Worm (Caenorhabditis elegans) whole organism, L3 larva: Measurements from ENCODE around the gene C29A12.1.

Experiments
- ZK546.5 ChIP-seq: sonication (generic microtip); optimal IDR thresholded peaks from 2 replicates; lab custom pipeline; 2017; ENCODE audit warnings: missing biosample characterization, missing genetic modification characterization
- aly-2 ChIP-seq: fragments of 150-350 bp; optimal IDR thresholded peaks from 2 replicates; lab custom pipeline; 2014; ENCODE audit warnings: missing biosample characterization, missing genetic modification characterization
- ama-1 ChIP-seq: fragments of 150-350 bp; optimal IDR thresholded peaks from 2 replicates; lab custom pipeline; 2018
- ceh-16 ChIP-seq: sonication (generic microtip); optimal IDR thresholded peaks from 2 replicates; lab custom pipeline; 2017; ENCODE audit warnings: missing biosample characterization, missing genetic modification characterization
- ceh-28 ChIP-seq: fragments of 150-350 bp; optimal IDR thresholded peaks from 2 replicates; lab custom pipeline; 2014; ENCODE audit warnings: missing biosample characterization, missing genetic modification reagents, missing genetic modification characterization
- daf-12 ChIP-seq: fragments of 150-350 bp; optimal IDR thresholded peaks from 2 replicates; lab custom pipeline; 2014; ENCODE audit warnings: missing biosample characterization, missing genetic modification reagents, missing genetic modification characterization
- egl-27 ChIP-seq: sonication (generic microtip); optimal IDR thresholded peaks from 4 replicates; lab custom pipeline; 2017; ENCODE audit warnings: missing biosample characterization, missing genetic modification reagents, missing genetic modification characterization
- egl-5 ChIP-seq: fragments of 150-350 bp; optimal IDR thresholded peaks from 2 replicates; lab custom pipeline; 2017; ENCODE audit warnings: missing biosample characterization, missing genetic modification reagents, missing genetic modification characterization, inconsistent platforms
- elt-1 ChIP-seq: fragments of 150-350 bp; optimal IDR thresholded peaks from 2 replicates; lab custom pipeline; 2014; ENCODE audit warnings: missing biosample characterization, missing genetic modification characterization
- elt-2 ChIP-seq: sonication (generic microtip); optimal IDR thresholded peaks from 2 replicates; lab custom pipeline; 2016; ENCODE audit warnings: missing genetic modification reagents, mild to moderate bottlenecking, missing genetic modification characterization, missing compliant biosample characterization
- elt-3 ChIP-seq, 3 experiments: fragments of 150-350 bp in 1 of 3; sonication (generic microtip) in 2 of 3; optimal IDR thresholded peaks; 2 replicates in 2 of 3; 4 replicates in 1 of 3; lab custom pipeline; 2014 to 2017; ENCODE audit warnings: missing biosample characterization in 3 of 3, missing genetic modification characterization in 3 of 3
- eor-1 ChIP-seq, 2 experiments: fragments of 150-350 bp; optimal IDR thresholded peaks; 2 replicates each; lab custom pipeline; 2014 to 2018; ENCODE audit warnings: missing biosample characterization in 2 of 2, missing genetic modification characterization in 2 of 2
- fkh-10 ChIP-seq: sonication (generic microtip); optimal IDR thresholded peaks from 2 replicates; lab custom pipeline; 2017; ENCODE audit warnings: missing biosample characterization, missing genetic modification reagents, missing genetic modification characterization
- fkh-2 ChIP-seq: fragments of 150-350 bp; optimal IDR thresholded peaks from 2 replicates; lab custom pipeline; 2014; ENCODE audit warnings: missing biosample characterization, missing genetic modification reagents, missing genetic modification characterization
- fos-1 ChIP-seq: fragments of 150-350 bp; optimal IDR thresholded peaks from 2 replicates; lab custom pipeline; 2014; ENCODE audit warnings: missing biosample characterization, missing genetic modification characterization
- jun-1 ChIP-seq: fragments of 150-350 bp; optimal IDR thresholded peaks from 2 replicates; lab custom pipeline; 2014; ENCODE audit warnings: missing biosample characterization, missing genetic modification reagents, missing genetic modification characterization
- lin-39 ChIP-seq: fragments of 150-350 bp; optimal IDR thresholded peaks from 2 replicates; lab custom pipeline; 2018; ENCODE audit warnings: missing biosample characterization, missing genetic modification reagents, missing genetic modification characterization
- nfya-1 ChIP-seq: sonication (generic microtip); optimal IDR thresholded peaks from 2 replicates; lab custom pipeline; 2017; ENCODE audit warnings: missing genetic modification characterization, mild to moderate bottlenecking, missing compliant biosample characterization, antibody characterized with exemption, moderate library complexity; ENCODE audit not compliant: insufficient read depth
- nhr-11 ChIP-seq: fragments of 150-350 bp; optimal IDR thresholded peaks from 2 replicates; lab custom pipeline; 2014; ENCODE audit warnings: missing biosample characterization, missing genetic modification characterization
- nhr-12 ChIP-seq: fragments of 150-350 bp; optimal IDR thresholded peaks from 2 replicates; lab custom pipeline; 2014; ENCODE audit warnings: missing biosample characterization, missing genetic modification characterization
- nhr-23 ChIP-seq: fragments of 150-350 bp; optimal IDR thresholded peaks from 2 replicates; lab custom pipeline; 2014; ENCODE audit warnings: missing biosample characterization, missing genetic modification reagents, missing genetic modification characterization
- nhr-237 ChIP-seq: fragments of 150-350 bp; optimal IDR thresholded peaks from 2 replicates; lab custom pipeline; 2014; ENCODE audit warnings: missing biosample characterization, missing genetic modification characterization
- nhr-25 ChIP-seq: sonication (generic microtip); optimal IDR thresholded peaks from 2 replicates; lab custom pipeline; 2017; ENCODE audit warnings: missing biosample characterization, missing genetic modification characterization
- nhr-67 ChIP-seq: fragments of 150-350 bp; optimal IDR thresholded peaks from 2 replicates; lab custom pipeline; 2014; ENCODE audit warnings: missing biosample characterization, missing genetic modification characterization
- nhr-76 ChIP-seq: fragments of 150-350 bp; sonication (generic microtip); optimal IDR thresholded peaks from 5 replicates; lab custom pipeline; 2014; ENCODE audit warnings: missing biosample characterization, missing genetic modification characterization
- pha-4 ChIP-seq: fragments of 150-350 bp; optimal IDR thresholded peaks from 2 replicates; lab custom pipeline; 2014; ENCODE audit warnings: missing biosample characterization, missing genetic modification reagents, missing genetic modification characterization
- pqm-1 ChIP-seq: fragments of 150-350 bp; optimal IDR thresholded peaks from 2 replicates; lab custom pipeline; 2017; ENCODE audit warnings: missing biosample characterization, missing genetic modification characterization, inconsistent platforms
- sea-2 ChIP-seq: fragments of 150-350 bp; sonication (generic microtip); optimal IDR thresholded peaks from 4 replicates; lab custom pipeline; 2014; ENCODE audit warnings: missing biosample characterization, missing genetic modification reagents, missing genetic modification characterization
- skn-1 ChIP-seq: fragments of 150-350 bp; optimal IDR thresholded peaks from 2 replicates; lab custom pipeline; 2014; ENCODE audit warnings: missing biosample characterization, missing genetic modification characterization
- snpc-4 ChIP-seq: fragments of 150-350 bp; optimal IDR thresholded peaks from 2 replicates; lab custom pipeline; 2014; ENCODE audit warnings: missing biosample characterization, missing genetic modification characterization
- unc-39 ChIP-seq: sonication (generic microtip); optimal IDR thresholded peaks from 4 replicates; lab custom pipeline; 2017; ENCODE audit warnings: missing biosample characterization, missing genetic modification characterization
- unc-62 ChIP-seq: fragments of 150-350 bp; sonication (generic microtip); optimal IDR thresholded peaks from 4 replicates; lab custom pipeline; 2014; ENCODE audit warnings: missing biosample characterization, missing genetic modification reagents, missing genetic modification characterization
- zag-1 ChIP-seq: fragments of 150-350 bp; optimal IDR thresholded peaks from 2 replicates; lab custom pipeline; 2014; ENCODE audit warnings: missing biosample characterization, missing genetic modification characterization

C29A12.1 gene

DNA sequence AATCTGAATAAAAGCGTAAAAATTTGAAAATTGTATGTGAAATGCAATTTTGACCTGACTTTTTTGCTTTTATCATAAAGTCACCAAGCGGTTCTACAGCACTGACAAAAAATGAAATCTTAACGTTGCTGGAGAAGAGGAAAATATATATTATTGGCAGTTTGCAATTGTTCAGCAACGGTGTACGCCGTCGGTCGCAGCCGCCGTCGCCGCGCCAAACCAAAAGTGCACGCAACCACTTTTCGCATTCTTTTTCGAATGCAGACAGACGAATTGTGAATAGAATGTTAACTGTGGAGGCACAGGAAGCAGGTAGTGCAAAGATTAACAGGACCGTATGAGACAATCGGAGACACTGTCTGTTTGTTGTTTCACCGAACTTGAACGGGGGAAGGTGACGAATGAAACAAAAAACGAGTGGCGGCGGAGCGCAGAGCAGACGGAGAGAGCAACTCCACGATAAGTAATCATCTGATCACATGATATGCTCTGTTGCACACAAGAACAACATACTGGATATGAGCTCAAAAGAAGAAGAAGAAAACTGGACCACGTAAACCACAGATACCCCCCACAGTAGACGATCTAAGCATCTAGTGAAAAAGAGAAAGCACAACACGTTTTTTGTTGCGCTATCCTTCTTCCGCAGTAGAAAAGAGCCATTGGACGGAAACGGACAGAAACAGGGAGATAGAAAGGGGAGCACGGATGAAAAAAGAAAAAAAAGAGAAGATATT lies 43.8 kb upstream of the C29A12.1 start:
- TF ChIP-seq fkh-2 (tag; lab: Kevin White, UChicago) (no peak), nfya-1 (tag; lab: Kevin White, UChicago) (peak; percentile 15), pqm-1 (tag; lab: Kevin White, UChicago) (peak; percentile 58), elt-2 (tag; lab: Kevin White, UChicago) (peak; percentile 42), jun-1 (tag; lab: Kevin White, UChicago) (peak; percentile 10), nhr-25 (tag; lab: Kevin White, UChicago) (peak; percentile 10), lin-39 (tag; lab: Kevin White, UChicago) (peak; percentile 49), ama-1 (lab: Kevin White, UChicago) (peak; percentile 47), nhr-11 (peak; percentile 64), pha-4 (tag; lab: Kevin White, UChicago) (peak; percentile 78), fkh-10 (peak; percentile 23), aly-2 (no peak), eor-1 (tag; optimal IDR thresholded peaks at IDR 0.05; lab: Kevin White, UChicago) (no peak)

DNA sequence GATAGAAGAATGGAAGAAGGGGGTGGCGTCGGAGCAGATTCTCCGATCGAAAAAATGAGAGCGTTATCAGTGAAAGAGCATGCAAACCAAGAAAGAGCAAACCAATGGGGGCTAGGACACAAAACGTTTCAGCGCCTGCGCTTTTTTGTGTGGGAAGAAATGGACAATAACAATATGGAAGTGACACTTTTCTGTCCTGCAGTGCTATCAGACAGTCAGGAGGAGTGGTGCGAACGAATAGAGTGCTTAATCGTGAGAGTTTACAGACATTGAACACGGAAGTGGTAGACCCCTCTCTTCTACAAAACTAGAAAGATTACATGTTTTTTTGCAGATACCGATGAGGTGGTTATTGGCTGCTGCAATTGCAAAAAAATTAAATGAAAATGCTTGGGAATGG lies 42.1 kb upstream of the C29A12.1 start:
- no peak for TF ChIP-seq ceh-28 (tag; lab: Kevin White, UChicago)
- peak; percentile 94 for TF ChIP-seq pqm-1 (tag; lab: Kevin White, UChicago)
- TF ChIP-seq sea-2, result no peak
- no peak for TF ChIP-seq unc-62
- no peak for TF ChIP-seq eor-1 (tag; optimal IDR thresholded peaks at IDR 0.05; lab: Kevin White, UChicago)
- no peak for TF ChIP-seq nhr-237
- peak; percentile 91 for TF ChIP-seq elt-2 (tag; lab: Kevin White, UChicago)
- TF ChIP-seq jun-1 (tag; lab: Kevin White, UChicago), result peak; percentile 68
- TF ChIP-seq daf-12 (tag; lab: Kevin White, UChicago), result no peak
- no peak for TF ChIP-seq nhr-12
- TF ChIP-seq nfya-1 (tag; lab: Kevin White, UChicago), result peak; percentile 1
- TF ChIP-seq ZK546.5 (tag; lab: Kevin White, UChicago), result no peak
- TF ChIP-seq pha-4 (tag; lab: Kevin White, UChicago), result peak; percentile 26
- TF ChIP-seq egl-27 (tag; lab: Kevin White, UChicago), result peak; percentile 35
- TF ChIP-seq lin-39 (tag; lab: Kevin White, UChicago), result no peak
- TF ChIP-seq, all 47 proteins: peak for 6

DNA sequence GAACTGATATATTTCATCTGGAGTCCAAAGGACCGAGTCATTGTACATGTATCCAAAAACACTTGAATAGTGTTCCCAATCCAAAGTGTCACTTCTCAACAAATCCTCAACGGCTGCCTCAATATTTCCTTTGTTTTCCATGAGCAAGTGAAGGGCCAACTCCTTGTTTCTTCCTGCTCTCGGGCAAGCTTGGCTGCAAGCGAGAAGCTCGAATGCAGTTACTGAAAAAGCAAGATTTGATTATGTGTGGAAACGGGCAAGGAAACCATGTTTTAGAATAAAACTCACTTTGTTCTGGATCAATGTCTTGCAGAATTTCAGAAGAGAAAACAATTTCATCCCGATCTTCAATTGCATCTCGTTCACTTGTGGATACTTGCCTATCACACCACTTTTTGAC lies 40.9 kb upstream of the C29A12.1 start:
- TF ChIP-seq snpc-4 (tag; lab: Kevin White, UChicago) (no peak), zag-1 (tag; lab: Kevin White, UChicago) (no peak), ceh-28 (tag; lab: Kevin White, UChicago) (no peak), skn-1 (no peak)
- TF ChIP-seq, all 47 proteins: peak for 0

DNA sequence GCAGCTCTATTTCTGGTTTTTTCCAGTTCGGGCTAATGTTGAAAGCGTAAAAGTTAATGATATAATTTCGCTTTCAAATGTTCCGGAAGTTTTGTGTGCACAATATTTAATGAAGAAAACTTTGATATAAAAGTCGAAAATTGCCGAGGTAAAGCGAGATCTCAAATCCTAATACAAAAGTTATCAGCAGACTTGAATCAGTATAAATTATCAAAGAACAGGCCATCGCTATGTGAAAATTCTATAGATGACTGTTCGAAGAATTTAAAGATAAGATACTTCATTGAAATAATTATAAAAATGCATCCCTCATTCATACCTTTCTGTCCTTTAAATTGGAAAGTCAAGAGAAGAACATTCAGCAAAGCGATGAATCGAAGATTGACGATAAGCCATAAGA lies 33.6 kb upstream of the C29A12.1 start, which contains the start of gene C29A12.6:
Gene C29A12.6, plus strand, starts transcription at position 301 of the 400 bp plus-strand sequence.
- TF ChIP-seq nhr-67 (tag; lab: Kevin White, UChicago) (no peak), unc-39 (tag; lab: Kevin White, UChicago) (no peak), ceh-16 (no peak), egl-5 (tag; lab: Kevin White, UChicago) (no peak), unc-62 (no peak), elt-2 (tag; lab: Kevin White, UChicago) (no peak), fos-1 (no peak), aly-2 (no peak), nhr-23 (tag; lab: Kevin White, UChicago) (no peak), ZK546.5 (tag; lab: Kevin White, UChicago) (no peak), ama-1 (lab: Kevin White, UChicago) (no peak), lin-39 (tag; lab: Kevin White, UChicago) (no peak), nhr-76 (tag; lab: Kevin White, UChicago) (no peak), elt-1 (no peak), fkh-10 (no peak), zag-1 (tag; lab: Kevin White, UChicago) (no peak), elt-3 (tag; optimal IDR thresholded peaks at IDR 0.05; lab: Kevin White, UChicago) (no peak)
- TF ChIP-seq, all 47 proteins: peak for 0
